Worm (Caenorhabditis elegans) whole organism, L2 larva: ENCODE data around the gene W05E10.1.

ENCODE experiments used
- F13H6.1 ChIP-seq: sonication (generic microtip); optimal IDR thresholded peaks from 2 replicates; lab custom pipeline; 2016; ENCODE audit warnings: missing genetic modification characterization, missing compliant biosample characterization
- Y55F3AM.14 ChIP-seq: fragments of 200-800 bp; sonication (Bioruptor generic); optimal IDR thresholded peaks from 2 replicates; lab custom pipeline; 2018; ENCODE audit warnings: mild to moderate bottlenecking, missing genetic modification characterization, missing compliant biosample characterization
- ZK546.5 ChIP-seq: sonication (generic microtip); optimal IDR thresholded peaks from 2 replicates; lab custom pipeline; 2017; ENCODE audit warnings: missing biosample characterization, missing genetic modification characterization
- alr-1 ChIP-seq: fragments of 150-350 bp; optimal IDR thresholded peaks from 2 replicates; lab custom pipeline; 2014; ENCODE audit warnings: missing biosample characterization, missing genetic modification characterization
- ama-1 ChIP-seq: fragments of 150-350 bp; optimal IDR thresholded peaks from 2 replicates; lab custom pipeline; 2018; ENCODE audit warnings: inconsistent platforms
- blmp-1 ChIP-seq: sonication (generic microtip); optimal IDR thresholded peaks from 2 replicates; lab custom pipeline; 2017; ENCODE audit warnings: missing genetic modification characterization, mild to moderate bottlenecking, missing compliant biosample characterization, antibody characterized with exemption, moderate library complexity; ENCODE audit not compliant: insufficient read depth
- ceh-16 ChIP-seq: fragments of 150-350 bp; optimal IDR thresholded peaks from 2 replicates; lab custom pipeline; 2014; ENCODE audit warnings: missing biosample characterization, missing genetic modification characterization
- crh-2 ChIP-seq: sonication (generic microtip); optimal IDR thresholded peaks from 2 replicates; lab custom pipeline; 2017; ENCODE audit warnings: missing biosample characterization, missing genetic modification characterization
- dmd-4 ChIP-seq: sonication (generic microtip); optimal IDR thresholded peaks from 2 replicates; lab custom pipeline; 2017; ENCODE audit warnings: missing biosample characterization, missing genetic modification characterization
- elt-1 ChIP-seq: fragments of 150-350 bp; optimal IDR thresholded peaks from 2 replicates; lab custom pipeline; 2014; ENCODE audit warnings: missing biosample characterization, missing genetic modification characterization
- fos-1 ChIP-seq: fragments of 150-350 bp; optimal IDR thresholded peaks from 2 replicates; lab custom pipeline; 2014; ENCODE audit warnings: missing biosample characterization, missing genetic modification characterization
- gmeb-1 ChIP-seq: fragments of 150-350 bp; optimal IDR thresholded peaks from 2 replicates; lab custom pipeline; 2014; ENCODE audit warnings: missing biosample characterization, missing genetic modification characterization
- lin-11 ChIP-seq: fragments of 150-350 bp; sonication (generic microtip); optimal IDR thresholded peaks from 2 replicates; lab custom pipeline; 2014; ENCODE audit warnings: missing biosample characterization, missing genetic modification characterization, inconsistent platforms, mixed read lengths
- lin-39 ChIP-seq: fragments of 150-350 bp; optimal IDR thresholded peaks from 2 replicates; lab custom pipeline; 2014; ENCODE audit warnings: missing biosample characterization, missing genetic modification reagents, missing genetic modification characterization
- lsy-2 ChIP-seq, 2 experiments: fragments of 150-350 bp in 1 of 2; sonication (generic microtip) in 1 of 2; optimal IDR thresholded peaks; 2 replicates each; lab custom pipeline; 2014 to 2017; ENCODE audit warnings: missing biosample characterization in 2 of 2, missing genetic modification characterization in 2 of 2
- mdl-1 ChIP-seq, 2 experiments: fragments of 150-350 bp in 1 of 2; sonication (generic microtip) in 1 of 2; optimal IDR thresholded peaks; 2 replicates each; lab custom pipeline; 2017; ENCODE audit warnings: missing biosample characterization in 2 of 2, missing genetic modification characterization in 2 of 2
- nhr-10 ChIP-seq: sonication (generic microtip); optimal IDR thresholded peaks from 2 replicates; lab custom pipeline; 2017; ENCODE audit warnings: missing biosample characterization, missing genetic modification characterization
- nhr-11 ChIP-seq: fragments of 150-350 bp; optimal IDR thresholded peaks from 2 replicates; lab custom pipeline; 2014; ENCODE audit warnings: missing biosample characterization, missing genetic modification characterization
- nhr-129 ChIP-seq: fragments of 150-350 bp; optimal IDR thresholded peaks from 2 replicates; lab custom pipeline; 2014; ENCODE audit warnings: missing biosample characterization, missing genetic modification characterization
- nhr-21 ChIP-seq: fragments of 150-350 bp; optimal IDR thresholded peaks from 2 replicates; lab custom pipeline; 2014; ENCODE audit warnings: missing biosample characterization, missing genetic modification characterization
- nhr-23 ChIP-seq: fragments of 150-350 bp; optimal IDR thresholded peaks from 2 replicates; lab custom pipeline; 2014; ENCODE audit warnings: missing biosample characterization, missing genetic modification reagents, missing genetic modification characterization
- nhr-237 ChIP-seq: fragments of 150-350 bp; optimal IDR thresholded peaks from 2 replicates; lab custom pipeline; 2014; ENCODE audit warnings: missing biosample characterization, missing genetic modification characterization
- nhr-25 ChIP-seq: fragments of 150-350 bp; sonication (generic microtip); optimal IDR thresholded peaks from 3 replicates; lab custom pipeline; 2014; ENCODE audit warnings: missing biosample characterization, missing genetic modification characterization
- sem-4 ChIP-seq: fragments of 150-350 bp; optimal IDR thresholded peaks from 2 replicates; lab custom pipeline; 2014; ENCODE audit warnings: missing biosample characterization, missing genetic modification reagents, missing genetic modification characterization
- skn-1 ChIP-seq: sonication (generic microtip); optimal IDR thresholded peaks from 2 replicates; lab custom pipeline; 2017; ENCODE audit warnings: missing biosample characterization, missing genetic modification characterization
- sma-3 ChIP-seq: sonication (generic microtip); optimal IDR thresholded peaks from 2 replicates; lab custom pipeline; 2016; ENCODE audit warnings: missing genetic modification reagents, missing genetic modification characterization, missing compliant biosample characterization
- sma-9 ChIP-seq, 2 experiments: fragments of 150-350 bp in 1 of 2; sonication (generic microtip) in 1 of 2; optimal IDR thresholded peaks; 2 replicates each; lab custom pipeline; 2014 to 2016; ENCODE audit warnings: missing genetic modification characterization in 2 of 2, mild to moderate bottlenecking in 1 of 2, missing biosample characterization in 1 of 2, missing compliant biosample characterization in 1 of 2, missing genetic modification reagents in 1 of 2, moderate library complexity in 1 of 2
- snpc-4 ChIP-seq: fragments of 150-350 bp; optimal IDR thresholded peaks from 2 replicates; lab custom pipeline; 2014; ENCODE audit warnings: missing biosample characterization, missing genetic modification characterization
- unc-39 ChIP-seq: fragments of 150-350 bp; optimal IDR thresholded peaks from 2 replicates; lab custom pipeline; 2014; ENCODE audit warnings: missing biosample characterization, missing genetic modification characterization
- unc-55 ChIP-seq: fragments of 150-350 bp; sonication (generic microtip); optimal IDR thresholded peaks from 3 replicates; lab custom pipeline; 2014; ENCODE audit warnings: missing biosample characterization, missing genetic modification reagents, missing genetic modification characterization
- unc-62 ChIP-seq: fragments of 150-350 bp; optimal IDR thresholded peaks from 2 replicates; lab custom pipeline; 2014; ENCODE audit warnings: missing biosample characterization, missing genetic modification reagents, missing genetic modification characterization
- zag-1 ChIP-seq: fragments of 150-350 bp; optimal IDR thresholded peaks from 2 replicates; lab custom pipeline; 2014; ENCODE audit warnings: missing biosample characterization, missing genetic modification characterization
- ztf-1 ChIP-seq: fragments of 200-800 bp; sonication (Bioruptor generic); conservative IDR thresholded peaks from 2 replicates; pipeline ENCODE4 v1.3.6; 2022; ENCODE audit warnings: missing genetic modification characterization, missing compliant biosample characterization
- ztf-4 ChIP-seq: fragments of 150-350 bp; optimal IDR thresholded peaks from 2 replicates; lab custom pipeline; 2014; ENCODE audit warnings: missing biosample characterization, missing genetic modification characterization

The W05E10.1 gene

ce11 chrV:11697482-11697881 is 6.0 kb upstream of the W05E10.1 start:
- TF ChIP-seq alr-1 (tag; lab: Kevin White, UChicago) = no peak
- no peak for TF ChIP-seq ZK546.5 (tag; lab: Kevin White, UChicago)
- no peak for TF ChIP-seq nhr-23 (tag; lab: Kevin White, UChicago)
- TF ChIP-seq zag-1 (tag; lab: Kevin White, UChicago) = peak; percentile 6
- TF ChIP-seq sma-3 (GFP tag; lab: Kevin White, UChicago) = no peak
- TF ChIP-seq fos-1 (tag; lab: Kevin White, UChicago) = no peak
- peak; percentile 66 for TF ChIP-seq sem-4
- no peak for TF ChIP-seq nhr-21
- peak in 1 of 2 experiments; percentile 16 for TF ChIP-seq lsy-2 (tag; optimal IDR thresholded peaks at IDR 0.05; lab: Kevin White, UChicago)
- no peak for TF ChIP-seq blmp-1
- TF ChIP-seq ceh-16 (tag; lab: Kevin White, UChicago) = no peak
- peak; percentile 28 for TF ChIP-seq crh-2 (tag; lab: Kevin White, UChicago)
- TF ChIP-seq gmeb-1 (tag; lab: Kevin White, UChicago) = no peak
- TF ChIP-seq Y55F3AM.14 (GFP tag; lab: Kevin White, UChicago) = no peak
- no peak for TF ChIP-seq dmd-4
- no peak for TF ChIP-seq F13H6.1
- no peak for TF ChIP-seq unc-55 (GFP tag; lab: Kevin White, UChicago)

- TF ChIP-seq blmp-1 (no peak), unc-62 (GFP tag; lab: Kevin White, UChicago) (no peak), mdl-1 (tag; optimal IDR thresholded peaks at IDR 0.05; lab: Kevin White, UChicago) (no peak), nhr-10 (tag; lab: Kevin White, UChicago) (no peak), elt-1 (tag; lab: Kevin White, UChicago) (no peak), gmeb-1 (tag; lab: Kevin White, UChicago) (no peak), ceh-16 (tag; lab: Kevin White, UChicago) (no peak), nhr-129 (tag; lab: Kevin White, UChicago) (no peak), fos-1 (tag; lab: Kevin White, UChicago) (no peak), nhr-237 (tag; lab: Kevin White, UChicago) (no peak), lin-39 (tag; lab: Kevin White, UChicago) (no peak), unc-39 (tag; lab: Kevin White, UChicago) (no peak), Y55F3AM.14 (GFP tag; lab: Kevin White, UChicago) (no peak)
Measured at ce11 chrV:11695597-11695996, 4.1 kb upstream of the W05E10.1 start, which contains the start of gene W05E10.5. Gene W05E10.5 (minus strand): TSS chrV:11695697.

ce11 chrV:11686877-11687276 is 4.6 kb downstream of the W05E10.1 start, which contains the start of gene W05E10.2:
Gene W05E10.2 (plus strand): TSS chrV:11687177.
- TF ChIP-seq Y55F3AM.14 (GFP tag; lab: Kevin White, UChicago) (no peak), skn-1 (no peak), alr-1 (tag; lab: Kevin White, UChicago) (no peak), mdl-1 (tag; optimal IDR thresholded peaks at IDR 0.05; lab: Kevin White, UChicago) (no peak), F13H6.1 (no peak), nhr-129 (tag; lab: Kevin White, UChicago) (no peak), ama-1 (lab: Kevin White, UChicago) (no peak), unc-55 (GFP tag; lab: Kevin White, UChicago) (no peak), lin-11 (tag; lab: Kevin White, UChicago) (no peak), nhr-10 (tag; lab: Kevin White, UChicago) (no peak), ztf-1 (GFP tag; lab: Robert Waterston, UW) (no peak), snpc-4 (tag; lab: Kevin White, UChicago) (no peak), nhr-11 (tag; lab: Kevin White, UChicago) (no peak), ztf-4 (tag; lab: Kevin White, UChicago) (no peak)

- no peak for TF ChIP-seq unc-62 (GFP tag; lab: Kevin White, UChicago)
- peak; percentile 10 for TF ChIP-seq nhr-21
- TF ChIP-seq nhr-25 (tag; lab: Kevin White, UChicago) = peak; percentile 21
- TF ChIP-seq, all 48 proteins: peak for 2
Measured at ce11 chrV:11682858-11683257, 8.6 kb downstream of the W05E10.1 start.

- TF ChIP-seq fos-1 (tag; lab: Kevin White, UChicago) = peak; percentile 0
- peak; percentile 98 for TF ChIP-seq blmp-1
- TF ChIP-seq sma-9 (GFP tag; optimal IDR thresholded peaks at IDR 0.05; lab: Kevin White, UChicago) = peak; percentile 56
- no peak for TF ChIP-seq sma-9 (tag; optimal IDR thresholded peaks at IDR 0.05; lab: Kevin White, UChicago)
- peak; percentile 49 for TF ChIP-seq crh-2 (tag; lab: Kevin White, UChicago)
- peak; percentile 4 for TF ChIP-seq nhr-21
- no peak for TF ChIP-seq sma-3 (GFP tag; lab: Kevin White, UChicago)
Measured at ce11 chrV:11680519-11681203, 10.8 kb downstream of the W05E10.1 start.
